Fruit fly (Drosophila melanogaster) whole organism, wandering third instar larva: ENCODE results near the gene crim.

Experiments used
- Sp1 ChIP-seq: fragments of 200-800 bp; sonication (Bioruptor generic); optimal IDR thresholded peaks from 3 replicates; lab custom pipeline; 2019; ENCODE audit warnings: missing biosample characterization, mild to moderate bottlenecking, missing genetic modification characterization, moderate library complexity
- pan ChIP-seq: fragments of >200 bp; optimal IDR thresholded peaks from 2 replicates; lab custom pipeline; 2017

dm6 chr3L:11707978-11708632 lies 3.1 kb downstream of the crim start, which contains the start of gene CG11658:
- TF ChIP-seq Sp1 (GFP tag; lab: Kevin White, UChicago) = no peak
- no peak for TF ChIP-seq pan (lab: Kevin White, UChicago)
